Worm (Caenorhabditis elegans): Measurements from ENCODE around the gene cct-2.

DNA sequence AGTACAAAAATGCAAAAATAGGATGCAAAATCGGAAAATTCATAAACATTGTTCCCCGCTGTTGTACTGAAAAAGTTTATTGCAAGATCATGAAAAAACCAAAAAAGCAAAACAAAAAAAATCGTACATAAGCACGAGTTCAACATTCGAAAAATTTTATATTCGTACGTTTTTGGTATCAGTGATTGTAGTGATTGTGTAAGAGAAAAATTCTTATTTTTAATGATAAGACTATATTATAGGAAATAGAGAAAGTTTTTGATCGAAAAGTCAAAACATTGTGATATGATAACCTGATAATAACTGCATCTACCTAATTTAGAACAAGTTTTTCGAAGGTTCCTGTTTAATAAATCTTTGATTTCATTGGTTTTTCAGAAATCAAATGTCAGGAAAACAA lies 10.2 kb upstream of the cct-2 start:
- TF ChIP-seq dpl-1 (GFP tag; optimal IDR thresholded peaks at IDR 0.05), result no peak
- no peak for TF ChIP-seq fkh-10 (GFP tag; optimal IDR thresholded peaks at IDR 0.05)
- TF ChIP-seq ces-1 (GFP tag; optimal IDR thresholded peaks at IDR 0.05), result no peak
- TF ChIP-seq fos-1 (tag; optimal IDR thresholded peaks at IDR 0.05), result no peak
- TF ChIP-seq aha-1 (tag), result no peak
- no peak for TF ChIP-seq mdl-1 (tag; optimal IDR thresholded peaks at IDR 0.05)
